Fruit fly (Drosophila melanogaster) whole organism, prepupa: ENCODE results near the gene CG4053.

ENCODE experiments used
- Blimp-1 ChIP-seq: fragments of 200-800 bp; sonication (Bioruptor generic); optimal IDR thresholded peaks from 3 replicates; lab custom pipeline; 2017; ENCODE audit warnings: missing biosample characterization, missing genetic modification characterization, mild to moderate bottlenecking, moderate library complexity, missing genetic modification reagents
- CG10631 ChIP-seq: fragments of 200-800 bp; sonication (Bioruptor generic); optimal IDR thresholded peaks from 2 replicates; lab custom pipeline; 2016; ENCODE audit warnings: missing biosample characterization, missing genetic modification characterization
- CG11762 ChIP-seq: fragments of 200-800 bp; sonication (Bioruptor generic); optimal IDR thresholded peaks from 3 replicates; lab custom pipeline; 2016; ENCODE audit warnings: missing biosample characterization, missing genetic modification characterization; ENCODE audit not compliant: insufficient read depth
- CG11902 ChIP-seq: fragments of 200-800 bp; sonication (Bioruptor generic); optimal IDR thresholded peaks from 3 replicates; lab custom pipeline; 2016; ENCODE audit warnings: missing biosample characterization, missing genetic modification characterization
- CG15336 ChIP-seq: fragments of 200-800 bp; sonication (Bioruptor generic); IDR thresholded peaks from 2 replicates; pipeline ENCODE4 v1.3.6; 2022; ENCODE audit warnings: missing biosample characterization, missing genetic modification characterization
- CG3032 ChIP-seq: fragments of 200-800 bp; optimal IDR thresholded peaks from 2 replicates; lab custom pipeline; 2019; ENCODE audit warnings: missing biosample characterization, mild to moderate bottlenecking, missing genetic modification characterization, moderate library complexity
- CG31627 ChIP-seq: fragments of 200-800 bp; sonication (Bioruptor generic); optimal IDR thresholded peaks from 3 replicates; lab custom pipeline; 2016; ENCODE audit warnings: missing biosample characterization, missing genetic modification characterization
- CG34406 ChIP-seq: fragments of 200-800 bp; sonication (Bioruptor generic); optimal IDR thresholded peaks from 3 replicates; lab custom pipeline; 2016; ENCODE audit warnings: missing biosample characterization, missing genetic modification characterization
- CG3919 ChIP-seq: fragments of 200-800 bp; sonication (Bioruptor generic); optimal IDR thresholded peaks from 3 replicates; lab custom pipeline; 2016; ENCODE audit warnings: missing biosample characterization, missing genetic modification characterization
- CG4318 ChIP-seq: fragments of 200-800 bp; sonication (Bioruptor generic); optimal IDR thresholded peaks from 3 replicates; lab custom pipeline; 2017; ENCODE audit warnings: missing biosample characterization, mild to moderate bottlenecking, missing genetic modification characterization
- CG6163 ChIP-seq: fragments of 200-800 bp; sonication (Bioruptor generic); IDR thresholded peaks from 3 replicates; pipeline ENCODE4 v1.3.6; 2022; ENCODE audit warnings: missing biosample characterization, missing genetic modification characterization
- CG6276 ChIP-seq: fragments of 200-800 bp; sonication (Bioruptor generic); optimal IDR thresholded peaks from 2 replicates; lab custom pipeline; 2017; ENCODE audit warnings: missing biosample characterization, mild to moderate bottlenecking, missing genetic modification characterization
- CG6792 ChIP-seq: fragments of 200-800 bp; sonication (Bioruptor generic); optimal IDR thresholded peaks from 3 replicates; lab custom pipeline; 2016; ENCODE audit warnings: missing biosample characterization, missing genetic modification characterization
- CG7368 ChIP-seq: fragments of 200-800 bp; sonication (Bioruptor generic); optimal IDR thresholded peaks from 3 replicates; lab custom pipeline; 2016; ENCODE audit warnings: missing biosample characterization, missing genetic modification characterization
- CG8119 ChIP-seq: fragments of 200-800 bp; sonication (Bioruptor generic); IDR thresholded peaks from 3 replicates; pipeline ENCODE4 v1.3.6; 2022; ENCODE audit warnings: missing biosample characterization, missing genetic modification characterization
- CG8319 ChIP-seq: fragments of 200-800 bp; sonication (Bioruptor generic); optimal IDR thresholded peaks from 3 replicates; lab custom pipeline; 2016; ENCODE audit warnings: missing biosample characterization, missing genetic modification characterization
- CG8632 ChIP-seq: fragments of 200-800 bp; sonication (Bioruptor generic); optimal IDR thresholded peaks from 3 replicates; lab custom pipeline; 2016; ENCODE audit warnings: missing biosample characterization, missing genetic modification characterization
- CG9139 ChIP-seq: fragments of 200-800 bp; sonication (Bioruptor generic); optimal IDR thresholded peaks from 3 replicates; lab custom pipeline; 2017; ENCODE audit warnings: missing biosample characterization, mild to moderate bottlenecking, missing genetic modification characterization
- Eip93F ChIP-seq: fragments of 200-800 bp; sonication (Bioruptor generic); optimal IDR thresholded peaks from 2 replicates; lab custom pipeline; 2016; ENCODE audit warnings: missing biosample characterization, mild to moderate bottlenecking, missing genetic modification characterization
- Ets21C ChIP-seq: fragments of 200-800 bp; sonication (Bioruptor generic); optimal IDR thresholded peaks from 3 replicates; lab custom pipeline; 2016; ENCODE audit warnings: missing biosample characterization, missing genetic modification characterization
- Gug ChIP-seq: fragments of 200-800 bp; sonication (Bioruptor generic); IDR thresholded peaks from 2 replicates; pipeline ENCODE4 v1.3.6; 2022; ENCODE audit warnings: missing biosample characterization, missing genetic modification characterization
- Hr38 ChIP-seq: sonication (Bioruptor generic); optimal IDR thresholded peaks from 2 replicates; lab custom pipeline; 2016; ENCODE audit warnings: missing biosample characterization, missing genetic modification characterization
- Hr4 ChIP-seq: fragments of 200-800 bp; sonication (Bioruptor generic); optimal IDR thresholded peaks from 3 replicates; lab custom pipeline; 2016; ENCODE audit warnings: missing biosample characterization, missing genetic modification characterization
- Smox ChIP-seq: fragments of 200-800 bp; sonication (Bioruptor generic); optimal IDR thresholded peaks from 3 replicates; lab custom pipeline; 2016; ENCODE audit warnings: missing biosample characterization, missing genetic modification characterization
- Sox102F ChIP-seq: fragments of 200-800 bp; sonication (Bioruptor generic); optimal IDR thresholded peaks from 2 replicates; lab custom pipeline; 2016; ENCODE audit warnings: missing biosample characterization, mild to moderate bottlenecking, missing genetic modification characterization
- Sox14 ChIP-seq: fragments of 200-800 bp; sonication (Bioruptor generic); optimal IDR thresholded peaks from 3 replicates; lab custom pipeline; 2016; ENCODE audit warnings: missing biosample characterization, missing genetic modification characterization
- achi ChIP-seq: fragments of 200-800 bp; sonication (Bioruptor generic); optimal IDR thresholded peaks from 3 replicates; lab custom pipeline; 2016; ENCODE audit warnings: missing biosample characterization, missing genetic modification characterization
- acj6 ChIP-seq: fragments of 200-800 bp; sonication (Bioruptor generic); optimal IDR thresholded peaks from 3 replicates; lab custom pipeline; 2016; ENCODE audit warnings: missing biosample characterization, missing genetic modification characterization
- dac ChIP-seq: fragments of 200-800 bp; sonication (Bioruptor generic); optimal IDR thresholded peaks from 2 replicates; lab custom pipeline; 2017; ENCODE audit warnings: missing biosample characterization, mild to moderate bottlenecking, missing genetic modification characterization
- dsx ChIP-seq: fragments of 200-800 bp; optimal IDR thresholded peaks from 3 replicates; lab custom pipeline; 2019; ENCODE audit warnings: missing biosample characterization, mild to moderate bottlenecking, missing genetic modification characterization, moderate library complexity; ENCODE audit not compliant: poor library complexity, severe bottlenecking
- eg ChIP-seq: fragments of 200-800 bp; sonication (Bioruptor generic); IDR thresholded peaks from 3 replicates; pipeline ENCODE4 v1.3.6; 2022; ENCODE audit warnings: missing biosample characterization, missing genetic modification characterization
- fd59A ChIP-seq: fragments of 200-800 bp; sonication (Bioruptor generic); optimal IDR thresholded peaks from 2 replicates; lab custom pipeline; 2017; ENCODE audit warnings: missing biosample characterization, mild to moderate bottlenecking, missing genetic modification characterization, missing genetic modification reagents
- fd85E ChIP-seq: fragments of 200-800 bp; sonication (Bioruptor generic); optimal IDR thresholded peaks from 3 replicates; lab custom pipeline; 2016; ENCODE audit warnings: missing biosample characterization, missing genetic modification characterization
- fkh ChIP-seq: fragments of 200-800 bp; sonication (Bioruptor generic); optimal IDR thresholded peaks from 3 replicates; lab custom pipeline; 2017; ENCODE audit warnings: missing biosample characterization, mild to moderate bottlenecking, missing genetic modification characterization, moderate library complexity
- net ChIP-seq: fragments of 200-800 bp; sonication (Bioruptor generic); optimal IDR thresholded peaks from 3 replicates; lab custom pipeline; 2016; ENCODE audit warnings: missing biosample characterization, missing genetic modification characterization
- ss ChIP-seq, 2 experiments: fragments of 200-800 bp; sonication (Bioruptor generic); optimal IDR thresholded peaks; 2 replicates in 1 of 2; 3 replicates in 1 of 2; lab custom pipeline; 2017 to 2018; ENCODE audit warnings: mild to moderate bottlenecking in 2 of 2, missing biosample characterization in 2 of 2, missing genetic modification characterization in 2 of 2, moderate library complexity in 1 of 2
- svp ChIP-seq: fragments of 200-800 bp; sonication (Bioruptor generic); peaks from one replicate; lab custom pipeline; 2016; ENCODE audit warnings: missing biosample characterization, missing genetic modification characterization
- topi ChIP-seq: fragments of 200-800 bp; sonication (Bioruptor generic); optimal IDR thresholded peaks from 3 replicates; lab custom pipeline; 2016; ENCODE audit warnings: missing biosample characterization, missing genetic modification characterization
- vri ChIP-seq: fragments of 200-800 bp; sonication (Bioruptor generic); optimal IDR thresholded peaks from 3 replicates; lab custom pipeline; 2016; ENCODE audit warnings: missing biosample characterization, mild to moderate bottlenecking, missing genetic modification characterization

Gene CG4053

dm6 chr3R:17149080-17149746 lies 17.2 kb upstream of the CG4053 start, which contains the start of the genes m-cup and Det (continued):
- TF ChIP-seq fkh (GFP tag; lab: Kevin White, UChicago): no peak
- TF ChIP-seq CG6163 (GFP tag; lab: Robert Waterston, UW): 0 out of 3 replicates have a peak, but pooled peaks have one; percentile 13
- TF ChIP-seq CG3032 (tag; lab: Kevin White, UChicago): no peak
- no peak for TF ChIP-seq CG10631 (GFP tag; lab: Kevin White, UChicago)
- TF ChIP-seq CG4318 (GFP tag; lab: Kevin White, UChicago): no peak
- TF ChIP-seq Sox102F: no peak
- no peak for TF ChIP-seq achi (GFP tag; lab: Kevin White, UChicago)
- no peak for TF ChIP-seq Gug (GFP tag; lab: Robert Waterston, UW)
- no peak for TF ChIP-seq CG15336 (GFP tag; lab: Robert Waterston, UW)
- no peak for TF ChIP-seq Hr4
- no peak for TF ChIP-seq Hr38 (GFP tag; lab: Kevin White, UChicago)
- peak; percentile 29 for TF ChIP-seq CG3919
- no peak for TF ChIP-seq CG11762 (GFP tag; lab: Kevin White, UChicago)
- no peak for TF ChIP-seq CG7368 (GFP tag; lab: Kevin White, UChicago)
- TF ChIP-seq net: peak; percentile 0

dm6 chr3R:17147647-17148244 lies 15.7 kb upstream of the CG4053 start:
- TF ChIP-seq CG15336 (GFP tag; lab: Robert Waterston, UW) (no peak), CG4318 (GFP tag; lab: Kevin White, UChicago) (no peak), svp (peak; percentile 86), Smox (no peak), CG11902 (GFP tag; lab: Kevin White, UChicago) (no peak), CG6163 (GFP tag; lab: Robert Waterston, UW) (no peak), CG8119 (GFP tag; lab: Robert Waterston, UW) (no peak), CG31627 (GFP tag; lab: Kevin White, UChicago) (no peak), CG3032 (tag; lab: Kevin White, UChicago) (no peak)

DNA sequence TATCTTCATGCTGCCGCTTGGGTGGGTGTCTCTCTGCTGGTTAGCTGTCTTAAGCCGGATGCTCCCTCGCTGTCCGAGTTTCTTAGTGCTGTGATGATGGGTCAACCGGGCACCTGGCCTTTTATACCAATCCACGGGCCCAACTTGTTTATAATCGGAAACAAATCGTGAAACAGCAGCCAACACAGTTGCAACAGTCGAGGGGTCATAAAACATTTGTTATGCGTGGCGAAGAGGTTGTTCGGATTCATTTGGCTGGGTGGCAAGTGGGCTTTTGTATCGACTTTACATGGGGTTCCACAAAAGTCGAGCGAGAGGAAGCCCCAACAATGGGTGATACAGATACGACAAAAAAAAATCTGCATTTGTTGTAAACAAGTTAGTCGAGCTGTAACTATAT lies 10.3 kb upstream of the CG4053 start, which contains the start of gene TwdlW:
TwdlW (minus strand) TSS at position 101 of the 400 bp plus-strand sequence.
- TF ChIP-seq fd59A (GFP tag; lab: Kevin White, UChicago) (no peak), acj6 (no peak), achi (GFP tag; lab: Kevin White, UChicago) (no peak), Hr38 (GFP tag; lab: Kevin White, UChicago) (no peak), CG3032 (tag; lab: Kevin White, UChicago) (no peak), CG8319 (no peak), dsx (GFP tag; lab: Kevin White, UChicago) (no peak), Sox14 (no peak), Blimp-1 (no peak), CG11762 (GFP tag; lab: Kevin White, UChicago) (no peak), CG6276 (GFP tag; lab: Kevin White, UChicago) (no peak), svp (no peak), fd85E (GFP tag; lab: Kevin White, UChicago) (no peak), fkh (GFP tag; lab: Kevin White, UChicago) (no peak), Eip93F (GFP tag; lab: Kevin White, UChicago) (no peak), CG6792 (no peak), CG3919 (no peak), CG10631 (GFP tag; lab: Kevin White, UChicago) (no peak), Ets21C (no peak)

dm6 chr3R:17138699-17139098 lies 6.7 kb upstream of the CG4053 start, which contains the start of gene CG5265:
CG5265 (plus strand) TSS chr3R:17138999.
- TF ChIP-seq fkh (GFP tag; lab: Kevin White, UChicago) (no peak), CG34406 (GFP tag; lab: Kevin White, UChicago) (no peak), eg (no peak), CG15336 (GFP tag; lab: Robert Waterston, UW) (no peak), vri (GFP tag; lab: Kevin White, UChicago) (no peak), CG9139 (GFP tag; lab: Kevin White, UChicago) (no peak), acj6 (no peak), CG8319 (no peak), dac (GFP tag; lab: Kevin White, UChicago) (no peak), fd85E (GFP tag; lab: Kevin White, UChicago) (no peak), topi (no peak), Hr4 (no peak), fd59A (GFP tag; lab: Kevin White, UChicago) (no peak), ss (GFP tag; optimal IDR thresholded peaks at IDR 0.05; lab: Kevin White, UChicago) (no peak), CG10631 (GFP tag; lab: Kevin White, UChicago) (no peak), CG8632 (GFP tag; lab: Kevin White, UChicago) (no peak)
